Worm (Caenorhabditis elegans): ENCODE data around the gene C56E10.3.

C56E10.3 gene

DNA sequence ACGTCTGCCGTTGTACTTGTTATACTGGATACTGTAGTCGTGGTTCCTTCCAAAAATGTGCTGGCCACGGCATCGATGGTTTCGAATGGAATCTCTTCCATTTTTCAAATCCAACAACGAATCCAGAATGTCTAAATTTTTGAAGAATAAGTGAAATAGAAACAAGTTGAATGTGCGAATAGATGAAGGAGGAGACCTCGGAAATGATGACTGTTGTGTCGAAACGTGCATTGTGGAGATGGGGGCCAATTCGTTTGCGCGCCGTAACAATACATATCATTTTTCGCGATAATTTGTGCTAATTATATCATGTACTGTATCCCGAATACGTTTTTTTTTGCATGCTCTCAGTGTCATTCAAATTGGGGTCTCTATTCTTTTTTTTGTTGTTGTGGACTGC is 10.3 kb upstream of the C56E10.3 start, which contains the start of gene aexr-1:
Gene aexr-1 (minus strand): TSS at position 101 of the 400 bp plus-strand sequence.
- TF ChIP-seq unc-62 (GFP tag; optimal IDR thresholded peaks at IDR 0.05): no peak

DNA sequence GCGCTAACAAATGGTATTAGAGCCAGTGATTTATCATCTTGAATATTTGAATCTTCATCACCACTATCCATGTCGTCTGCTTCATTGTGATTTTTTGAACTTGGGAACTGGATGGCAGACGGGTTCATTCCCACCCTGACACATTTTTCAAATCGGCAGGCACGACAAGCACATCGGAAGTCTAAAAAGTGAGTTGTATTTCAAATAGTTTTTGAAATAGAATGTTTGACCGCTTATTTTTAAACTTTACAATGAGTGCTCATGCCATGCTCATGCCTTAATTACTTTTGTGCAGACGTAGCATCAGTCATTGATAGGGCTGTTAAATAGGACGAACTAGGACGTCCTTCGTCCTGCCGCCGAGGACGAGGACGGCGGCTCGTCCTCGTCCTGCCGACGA is 7.5 kb upstream of the C56E10.3 start:
- TF ChIP-seq unc-62 (GFP tag; optimal IDR thresholded peaks at IDR 0.05): no peak

DNA sequence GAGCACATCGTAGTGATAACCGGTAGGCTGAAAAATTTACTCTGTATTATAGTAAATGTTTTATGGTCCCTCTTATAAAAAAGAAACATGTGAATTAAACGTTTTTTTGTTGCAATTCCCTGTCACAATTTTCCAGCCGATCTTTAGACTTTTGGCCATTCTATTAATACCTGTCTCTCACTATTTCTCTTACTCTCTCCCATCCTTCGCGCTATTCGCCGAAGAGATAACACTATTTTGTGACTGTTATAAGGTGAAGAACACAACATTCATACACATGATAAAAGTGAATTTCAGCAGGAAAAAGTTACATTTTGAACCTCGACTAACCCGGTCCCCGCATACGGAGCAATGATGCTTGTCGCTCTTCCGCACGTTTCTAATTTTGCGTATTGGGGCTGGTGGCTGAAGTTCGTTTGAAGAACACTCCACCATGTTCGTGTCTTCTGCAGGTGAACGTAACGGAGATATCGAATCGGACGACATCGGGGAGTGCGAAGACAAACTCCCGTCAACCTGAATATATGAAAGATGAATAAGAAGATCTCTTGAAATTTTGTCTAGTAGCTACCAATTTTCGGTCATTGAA is 6.4 kb upstream of the C56E10.3 start:
- no peak for TF ChIP-seq unc-62 (GFP tag; optimal IDR thresholded peaks at IDR 0.05)

DNA sequence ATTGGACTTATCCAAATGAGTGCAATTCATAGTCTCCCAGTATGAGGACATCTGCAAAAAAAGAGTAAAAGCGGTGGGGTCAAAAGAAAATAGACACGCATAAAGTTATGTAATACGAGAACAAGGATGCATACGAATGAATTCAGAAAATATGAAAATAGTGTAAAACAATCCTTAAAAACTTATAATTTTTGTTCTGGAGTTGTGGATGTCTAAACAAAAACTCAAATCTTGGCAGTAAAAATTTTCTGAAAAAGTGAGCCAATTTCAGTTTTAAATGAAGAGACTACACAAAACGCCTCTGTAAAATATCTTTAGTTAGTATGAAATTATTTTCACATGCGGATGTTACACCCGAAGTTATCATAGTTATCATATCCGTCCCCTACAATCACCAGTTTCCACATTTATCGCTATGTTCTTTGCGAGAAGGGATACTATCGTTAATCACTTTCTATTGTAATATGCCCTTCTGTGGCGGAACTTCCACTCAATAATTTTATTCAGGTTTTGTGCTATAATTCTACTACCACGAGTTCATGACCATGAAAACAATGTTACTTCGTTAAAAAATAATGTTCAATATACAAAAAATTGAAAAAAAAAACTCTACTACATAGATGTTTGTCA is 4.8 kb upstream of the C56E10.3 start, which contains the start of gene nhr-120:
Gene nhr-120 (minus strand): TSS at position 51 of the 630 bp plus-strand sequence.
- no peak for TF ChIP-seq unc-62 (GFP tag; optimal IDR thresholded peaks at IDR 0.05)

DNA sequence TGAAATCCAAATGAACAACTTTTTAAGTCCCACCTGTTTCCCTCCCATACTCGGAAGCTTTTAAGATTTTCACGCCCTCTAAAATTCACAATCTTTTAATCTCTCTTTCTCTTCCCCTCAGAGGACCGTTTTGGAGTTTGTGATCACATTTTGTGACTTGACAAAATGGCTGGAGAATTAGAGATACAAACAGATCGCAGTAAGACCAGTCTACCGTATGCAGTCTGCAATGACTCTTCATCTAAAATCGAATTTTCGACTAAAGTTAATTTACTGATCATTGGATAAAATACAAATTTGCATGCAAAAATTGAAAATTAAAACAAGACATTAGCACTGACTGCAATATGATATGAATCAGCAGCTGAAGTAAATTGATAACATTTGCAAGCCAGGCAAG is 3.9 kb upstream of the C56E10.3 start:
- no peak for TF ChIP-seq unc-62 (GFP tag; optimal IDR thresholded peaks at IDR 0.05)

DNA sequence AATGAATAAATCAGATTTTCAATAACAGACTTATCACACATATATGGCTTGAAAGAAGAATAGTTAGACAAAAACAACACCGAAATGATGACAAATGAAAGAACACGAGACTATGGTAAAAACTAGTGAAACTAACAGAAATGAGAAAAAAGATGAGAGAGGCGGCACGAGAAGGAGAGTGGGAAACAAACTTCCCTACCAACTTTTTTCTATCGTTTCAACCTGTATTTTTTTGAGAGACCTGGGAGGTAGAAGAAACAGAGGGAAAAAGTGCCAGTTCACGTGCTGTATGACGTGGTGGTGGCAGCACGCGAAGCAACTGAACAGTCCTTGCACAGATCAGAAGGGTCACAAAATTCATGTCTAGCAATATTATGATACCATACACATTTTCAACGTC is 2.7 kb upstream of the C56E10.3 start:
- no peak for TF ChIP-seq unc-62 (GFP tag; optimal IDR thresholded peaks at IDR 0.05)

DNA sequence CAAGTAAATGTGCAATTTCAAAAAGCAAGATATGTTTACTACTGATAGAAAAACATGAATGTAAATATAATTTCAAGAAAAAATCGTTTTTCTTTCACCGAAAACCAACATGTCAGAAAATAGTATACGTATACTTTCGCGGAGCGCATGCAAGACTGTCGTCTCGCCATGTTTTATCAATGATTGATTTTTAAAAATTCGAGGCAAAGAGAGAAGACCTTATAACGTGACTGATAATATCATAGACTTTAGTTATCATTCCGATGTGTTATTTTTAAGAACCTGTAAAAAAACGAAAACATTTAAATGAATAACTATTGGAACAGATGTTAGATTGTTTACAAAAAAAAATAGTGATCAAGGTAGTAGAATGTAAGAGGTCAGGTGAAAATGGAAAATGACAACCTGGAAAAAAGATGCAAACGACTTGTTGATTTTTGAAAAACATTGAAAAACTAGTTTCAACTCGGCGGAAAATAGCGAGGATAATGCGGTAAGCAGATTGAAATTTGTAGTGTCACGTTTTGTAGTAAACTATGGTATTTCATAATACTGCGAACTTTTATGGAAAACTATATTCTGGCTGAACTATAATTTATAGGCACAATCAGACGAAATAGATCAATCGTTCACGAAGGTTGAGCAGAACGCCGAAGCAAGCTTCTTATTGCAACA is 1.1 kb downstream of the C56E10.3 start:
- no peak for TF ChIP-seq unc-62 (GFP tag; optimal IDR thresholded peaks at IDR 0.05)

DNA sequence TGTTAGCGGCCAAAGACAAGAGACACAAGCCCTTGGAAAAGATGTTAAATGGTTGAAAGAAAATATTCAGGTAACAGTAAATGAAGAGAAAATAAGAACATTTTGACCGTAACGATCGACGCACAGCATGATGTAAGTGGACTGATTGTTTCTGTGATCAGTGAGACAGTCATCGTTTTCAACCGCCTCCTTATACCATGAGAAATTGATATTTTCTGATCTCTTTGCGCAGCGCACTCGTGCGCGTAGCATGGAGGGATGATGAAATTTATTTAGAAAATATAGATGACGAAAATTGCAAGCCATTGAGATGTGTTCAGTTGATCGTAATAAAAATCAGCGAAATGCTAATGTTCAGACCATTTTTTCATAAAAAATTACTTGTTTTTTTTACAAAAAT is 4.1 kb downstream of the C56E10.3 start:
- TF ChIP-seq unc-62 (GFP tag; optimal IDR thresholded peaks at IDR 0.05): no peak

DNA sequence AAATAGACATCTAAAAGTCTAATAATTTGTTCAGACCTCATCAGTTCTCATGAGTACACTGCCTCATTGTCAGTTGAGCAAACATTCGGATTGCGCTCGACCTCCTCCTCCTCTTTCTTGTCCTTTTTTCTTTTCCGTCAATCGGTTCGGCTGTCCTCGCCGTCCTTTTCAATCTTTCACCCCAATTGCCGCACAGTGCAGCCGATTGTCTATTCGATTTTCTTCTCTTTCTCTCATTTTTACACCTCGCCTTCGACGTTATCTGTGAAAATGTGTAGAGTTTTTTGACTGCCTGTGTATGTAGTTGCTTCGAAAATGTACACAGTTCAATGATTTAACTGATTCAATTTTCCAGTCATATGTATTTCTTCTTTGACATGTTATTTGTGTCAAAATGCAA is 7.7 kb downstream of the C56E10.3 start:
- TF ChIP-seq unc-62 (GFP tag; optimal IDR thresholded peaks at IDR 0.05): no peak

DNA sequence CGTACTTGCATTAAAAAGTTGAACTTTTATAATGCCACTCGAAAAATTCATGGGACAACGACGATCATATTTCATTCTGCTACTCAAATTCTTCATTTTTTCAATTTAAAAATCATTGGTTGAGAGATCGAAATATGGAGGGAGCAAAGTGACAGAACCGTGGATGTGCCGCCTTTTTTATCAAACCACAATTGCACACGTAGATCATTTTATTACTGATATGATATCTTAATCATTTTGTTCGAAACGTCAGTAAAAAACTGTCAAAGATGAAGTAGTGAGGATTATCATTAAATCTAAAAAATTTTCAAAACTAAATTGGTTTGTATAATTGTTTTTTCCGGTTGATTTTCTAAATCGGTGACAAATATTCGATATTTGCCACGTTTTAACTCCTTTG is 8.7 kb downstream of the C56E10.3 start:
- no peak for TF ChIP-seq unc-62 (GFP tag; optimal IDR thresholded peaks at IDR 0.05)

DNA sequence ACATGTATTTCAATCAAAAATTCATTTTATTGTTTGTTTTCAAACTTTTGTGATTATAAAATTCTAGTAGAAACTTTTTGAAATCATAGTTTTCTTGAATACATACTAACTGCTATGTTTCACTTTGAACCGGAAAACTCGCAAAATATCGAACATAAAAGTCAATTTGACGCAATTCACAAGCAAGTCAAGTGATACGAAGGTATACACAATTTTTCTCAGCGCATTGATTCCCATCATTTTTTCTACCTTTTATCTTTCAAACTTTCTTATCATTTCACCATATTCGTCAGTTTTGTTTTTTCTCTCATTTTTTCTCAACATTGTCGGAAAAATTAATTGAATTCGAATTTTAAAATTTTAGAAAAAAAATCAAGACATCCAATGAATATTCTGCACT is 9.7 kb downstream of the C56E10.3 start, which contains the start of gene nhr-173:
Gene nhr-173 (plus strand): TSS at position 366 of the 400 bp plus-strand sequence.
- no peak for TF ChIP-seq unc-62 (GFP tag; optimal IDR thresholded peaks at IDR 0.05)

DNA sequence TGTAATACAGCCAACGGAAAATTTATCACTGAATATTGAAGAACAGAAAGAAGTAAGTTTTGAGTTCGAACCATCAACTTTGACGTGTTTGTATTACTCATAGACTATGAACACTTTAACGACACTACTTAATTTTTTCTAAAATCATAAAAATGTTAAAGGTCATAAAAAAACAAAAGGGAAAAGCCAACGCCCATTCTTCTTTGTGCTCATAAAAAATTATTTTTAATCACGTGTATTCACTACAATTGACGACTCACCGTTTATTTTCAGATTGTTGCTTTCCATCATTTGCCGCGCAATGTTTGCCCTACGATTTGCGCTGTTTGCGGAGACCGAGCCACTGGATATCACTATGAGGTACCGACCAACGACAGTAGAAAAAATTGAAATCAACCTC is 10.8 kb downstream of the C56E10.3 start:
- TF ChIP-seq unc-62 (GFP tag; optimal IDR thresholded peaks at IDR 0.05): no peak

DNA sequence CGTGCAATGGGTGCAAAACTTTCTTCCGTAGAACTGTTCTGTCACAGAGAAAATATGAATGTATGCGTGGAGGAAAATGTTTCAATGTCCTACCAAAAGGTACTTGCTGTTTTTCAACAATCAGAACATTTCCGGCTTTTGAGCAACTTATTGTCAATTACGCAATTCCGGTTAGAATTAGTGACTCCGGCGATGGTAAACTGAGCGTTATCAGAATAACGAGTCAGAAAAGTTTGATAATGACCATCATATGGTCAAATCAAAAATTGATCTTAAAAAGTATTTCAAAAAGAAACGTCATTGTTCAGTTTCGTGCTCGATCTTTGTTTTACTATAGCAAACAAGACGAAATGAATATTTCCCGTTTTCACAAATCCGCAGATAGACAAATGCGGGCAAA is 11.3 kb downstream of the C56E10.3 start:
- TF ChIP-seq unc-62 (GFP tag; optimal IDR thresholded peaks at IDR 0.05): no peak

DNA sequence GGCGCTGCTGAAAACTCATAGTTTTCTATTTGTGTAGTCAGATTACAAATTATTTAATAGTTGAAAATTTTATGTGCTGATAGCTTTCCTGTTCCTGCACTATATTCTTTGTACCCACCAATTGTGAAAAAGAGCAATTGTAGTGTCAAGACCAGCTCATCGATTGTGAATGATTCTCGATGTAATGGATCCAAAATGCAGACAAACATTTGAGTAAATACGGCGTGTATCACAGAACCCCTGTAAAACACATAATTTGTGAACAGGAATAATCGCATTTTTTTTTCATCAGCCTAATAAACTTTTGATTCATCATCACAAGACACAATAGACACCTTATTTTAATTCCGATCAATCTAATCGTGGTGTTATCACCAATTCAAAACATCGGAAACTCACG is 16.8 kb downstream of the C56E10.3 start:
- no peak for TF ChIP-seq unc-62 (GFP tag; optimal IDR thresholded peaks at IDR 0.05)

DNA sequence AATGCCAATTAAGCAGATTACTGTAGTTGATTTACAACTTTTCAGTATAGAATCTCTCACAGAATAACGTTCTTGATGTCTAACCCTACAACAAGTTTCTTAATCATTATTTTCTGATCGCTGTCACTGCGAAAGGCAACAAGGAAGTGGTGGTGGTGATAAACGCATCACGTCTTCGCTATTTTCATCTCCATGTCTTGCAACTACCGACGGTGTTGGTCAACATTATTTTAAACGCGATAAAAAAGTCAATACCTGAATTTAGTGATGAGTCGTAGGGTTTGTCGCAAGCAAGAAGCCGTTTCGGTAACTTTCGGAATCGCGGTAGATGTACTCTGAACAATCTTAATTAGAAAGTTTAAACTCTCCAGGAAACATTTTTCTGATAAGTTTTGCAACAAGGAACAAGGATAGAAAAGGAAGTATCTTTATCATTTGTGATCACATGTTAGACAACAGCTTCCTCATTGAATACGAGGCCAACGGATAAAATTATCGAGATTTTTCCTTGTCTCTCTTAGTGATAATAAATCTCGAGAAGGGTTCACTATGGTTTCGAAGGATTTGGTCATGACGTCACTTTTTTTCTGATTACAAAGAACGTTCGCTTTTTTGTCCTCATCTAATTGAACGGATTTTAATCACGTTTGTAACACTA is 18.5 kb downstream of the C56E10.3 start:
- TF ChIP-seq unc-62 (GFP tag; optimal IDR thresholded peaks at IDR 0.05): no peak

DNA sequence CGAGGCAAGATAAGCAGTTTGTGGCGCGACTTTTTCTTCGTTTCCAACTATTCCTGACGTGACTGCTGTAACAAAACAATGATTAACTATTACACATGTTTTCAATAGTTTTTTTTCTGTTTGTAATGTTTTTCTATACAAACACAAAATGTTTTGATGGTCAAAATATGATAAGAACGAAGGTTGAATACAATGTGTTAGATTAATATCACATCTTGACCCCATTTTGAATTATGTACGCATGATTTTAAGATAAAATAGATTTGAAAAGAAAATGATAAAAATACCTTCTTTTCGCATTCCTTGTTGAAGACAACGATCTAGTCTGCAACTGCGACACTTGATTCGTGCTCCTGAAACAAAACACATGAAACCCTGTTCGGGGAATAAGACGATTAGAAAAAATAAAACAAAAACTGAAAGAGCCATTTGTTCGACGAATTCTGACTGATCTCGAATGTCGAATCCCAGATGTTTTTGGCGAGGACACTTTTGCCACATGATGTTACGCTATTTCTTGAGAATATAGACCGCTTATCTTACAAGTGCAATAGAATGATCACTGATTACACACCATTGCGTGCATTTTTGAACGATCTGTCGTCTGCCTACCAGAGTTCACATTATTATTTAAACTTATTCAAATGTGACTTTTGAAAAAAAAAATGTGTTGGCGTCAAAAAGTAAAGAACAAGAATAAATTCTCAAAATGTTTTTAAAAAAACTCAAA is 19.8 kb downstream of the C56E10.3 start:
- TF ChIP-seq unc-62 (GFP tag; optimal IDR thresholded peaks at IDR 0.05): no peak

Measured in whole organism, dauer.